Fruit fly (Drosophila melanogaster) whole organism, embryonic: ENCODE results near the gene CG32354.
A peak's percentile ranks its signal among the peaks of the same experiment; 100 is the strongest.

Source experiments
- Atf3 ChIP-seq: fragments of 200-800 bp; sonication (Bioruptor generic); optimal IDR thresholded peaks from 3 replicates; lab custom pipeline; 2016; ENCODE audit warnings: missing biosample characterization, missing genetic modification characterization
- Blimp-1 ChIP-seq: fragments of 200-800 bp; sonication (Bioruptor generic); optimal IDR thresholded peaks from 3 replicates; lab custom pipeline; 2018; ENCODE audit warnings: missing biosample characterization, missing genetic modification characterization, mild to moderate bottlenecking, moderate library complexity, missing genetic modification reagents
- Bteb2 ChIP-seq: fragments of 200-800 bp; sonication (Bioruptor generic); optimal IDR thresholded peaks from 2 replicates; lab custom pipeline; 2016; ENCODE audit warnings: missing biosample characterization, missing genetic modification characterization
- CG13424 ChIP-seq: fragments of 200-800 bp; sonication (Bioruptor generic); optimal IDR thresholded peaks from 2 replicates; lab custom pipeline; 2019; ENCODE audit warnings: missing biosample characterization, mild to moderate bottlenecking, missing genetic modification characterization, moderate library complexity
- CG14965 ChIP-seq: fragments of 200-800 bp; sonication (Bioruptor generic); optimal IDR thresholded peaks from 2 replicates; lab custom pipeline; 2016; ENCODE audit warnings: missing biosample characterization, missing genetic modification characterization, borderline replicate concordance
- CG1529 ChIP-seq: fragments of 200-800 bp; sonication (Bioruptor generic); optimal IDR thresholded peaks from 3 replicates; lab custom pipeline; 2018; ENCODE audit warnings: missing biosample characterization, missing genetic modification characterization
- CG15601 ChIP-seq: fragments of 200-800 bp; sonication (Bioruptor generic); optimal IDR thresholded peaks from 3 replicates; lab custom pipeline; 2019; ENCODE audit warnings: missing biosample characterization, mild to moderate bottlenecking, missing genetic modification characterization, moderate library complexity
- CG30403 ChIP-seq: fragments of 200-800 bp; sonication (Bioruptor generic); optimal IDR thresholded peaks from 3 replicates; lab custom pipeline; 2016; ENCODE audit warnings: missing biosample characterization, missing genetic modification characterization
- CG4730 ChIP-seq: fragments of 200-800 bp; sonication (Bioruptor generic); IDR thresholded peaks from 2 replicates; pipeline ENCODE4 v1.3.6; 2022; ENCODE audit warnings: missing biosample characterization, missing genetic modification characterization
- CG6272 ChIP-seq: fragments of 200-800 bp; sonication (Bioruptor generic); IDR thresholded peaks from 2 replicates; pipeline ENCODE4 v1.3.6; 2022; ENCODE audit warnings: missing biosample characterization, missing genetic modification characterization
- CG6765 ChIP-seq: fragments of 200-800 bp; sonication (Bioruptor generic); optimal IDR thresholded peaks from 3 replicates; lab custom pipeline; 2017; ENCODE audit warnings: missing biosample characterization, mild to moderate bottlenecking, missing genetic modification characterization
- CG8089 ChIP-seq: fragments of 200-800 bp; sonication (Bioruptor generic); optimal IDR thresholded peaks from 3 replicates; lab custom pipeline; 2016; ENCODE audit warnings: missing biosample characterization, missing genetic modification characterization
- CG8281 ChIP-seq: fragments of 200-800 bp; sonication (Bioruptor generic); optimal IDR thresholded peaks from 2 replicates; lab custom pipeline; 2018; ENCODE audit warnings: missing biosample characterization, mild to moderate bottlenecking, missing genetic modification characterization, moderate library complexity
- CG8290 ChIP-seq, 3 experiments: fragments of 200-800 bp; sonication (Bioruptor generic); optimal IDR thresholded peaks; 2 replicates each; lab custom pipeline; 2016 to 2019; ENCODE audit warnings: missing biosample characterization in 3 of 3, missing genetic modification characterization in 3 of 3, mild to moderate bottlenecking in 2 of 3, moderate library complexity in 1 of 3
- CG9932 ChIP-seq: fragments of 200-800 bp; sonication (Bioruptor generic); IDR thresholded peaks from 2 replicates; pipeline ENCODE4 v1.3.6; 2022; ENCODE audit warnings: missing biosample characterization, missing genetic modification characterization
- Camta ChIP-seq: fragments of 200-800 bp; sonication (Bioruptor generic); optimal IDR thresholded peaks from 2 replicates; lab custom pipeline; 2016; ENCODE audit warnings: missing biosample characterization, missing genetic modification characterization
- Doc3 ChIP-seq: fragments of 200-800 bp; sonication (Bioruptor generic); IDR thresholded peaks from 3 replicates; pipeline ENCODE4 v1.3.6; 2022; ENCODE audit warnings: missing biosample characterization, missing genetic modification characterization; ENCODE audit not compliant: partially characterized antibody
- Ets65A ChIP-seq: fragments of 200-800 bp; sonication (Bioruptor generic); peaks from one replicate; lab custom pipeline; 2016; ENCODE audit warnings: missing biosample characterization, missing genetic modification characterization
- Gsc ChIP-seq: fragments of 200-800 bp; sonication (Bioruptor generic); IDR thresholded peaks from 2 replicates; pipeline ENCODE4 v1.3.6; 2022; ENCODE audit warnings: missing biosample characterization, missing genetic modification characterization
- HHEX ChIP-seq: fragments of 200-800 bp; sonication (Bioruptor generic); optimal IDR thresholded peaks from 3 replicates; lab custom pipeline; 2017; ENCODE audit warnings: missing biosample characterization, mild to moderate bottlenecking, missing genetic modification characterization, missing genetic modification reagents
- HLH54F ChIP-seq: fragments of 200-800 bp; sonication (Bioruptor generic); optimal IDR thresholded peaks from 3 replicates; lab custom pipeline; 2016; ENCODE audit warnings: missing biosample characterization, missing genetic modification characterization
- Hey ChIP-seq: fragments of 200-800 bp; sonication (Bioruptor generic); optimal IDR thresholded peaks from 3 replicates; lab custom pipeline; 2018; ENCODE audit warnings: missing biosample characterization, mild to moderate bottlenecking, missing genetic modification characterization
- Hr3 ChIP-seq: fragments of 200-800 bp; sonication (Bioruptor generic); optimal IDR thresholded peaks from 3 replicates; lab custom pipeline; 2016; ENCODE audit warnings: missing biosample characterization, missing genetic modification characterization
- Lpt ChIP-seq: fragments of >200 bp; optimal IDR thresholded peaks from 2 replicates; lab custom pipeline; 2018; ENCODE audit warnings: missing biosample characterization, missing genetic modification characterization
- Mad ChIP-seq: fragments of 200-800 bp; sonication (Bioruptor generic); optimal IDR thresholded peaks from 2 replicates; lab custom pipeline; 2016; ENCODE audit warnings: missing biosample characterization, missing genetic modification characterization
- NFAT ChIP-seq: fragments of 200-800 bp; sonication (Bioruptor generic); IDR thresholded peaks from 2 replicates; pipeline ENCODE4 v1.3.6; 2022; ENCODE audit warnings: missing biosample characterization, missing genetic modification characterization
- Nf-YB ChIP-seq: fragments of 200-800 bp; sonication (Bioruptor generic); optimal IDR thresholded peaks from 3 replicates; lab custom pipeline; 2019; ENCODE audit warnings: missing biosample characterization, mild to moderate bottlenecking, missing genetic modification characterization, moderate library complexity
- Ssrp ChIP-seq: fragments of 200-800 bp; sonication (Bioruptor generic); optimal IDR thresholded peaks from 2 replicates; lab custom pipeline; 2018; ENCODE audit warnings: missing biosample characterization, mild to moderate bottlenecking, missing genetic modification characterization, moderate library complexity
- Usf ChIP-seq: fragments of 200-800 bp; sonication (Bioruptor generic); optimal IDR thresholded peaks from 2 replicates; lab custom pipeline; 2017; ENCODE audit warnings: missing genotype, missing biosample characterization, missing genetic modification characterization
- ac ChIP-seq: fragments of 200-800 bp; sonication (Bioruptor generic); optimal IDR thresholded peaks from 3 replicates; lab custom pipeline; 2017; ENCODE audit warnings: missing biosample characterization, mild to moderate bottlenecking, missing genetic modification characterization
- az2 ChIP-seq: fragments of 200-800 bp; sonication (Bioruptor generic); optimal IDR thresholded peaks from 3 replicates; lab custom pipeline; 2016; ENCODE audit warnings: missing biosample characterization, missing genetic modification characterization
- br ChIP-seq: fragments of >200 bp; optimal IDR thresholded peaks from 2 replicates; lab custom pipeline; 2017
- corto ChIP-seq: fragments of 200-800 bp; sonication (Bioruptor generic); optimal IDR thresholded peaks from 2 replicates; lab custom pipeline; 2016; ENCODE audit warnings: missing biosample characterization, mild to moderate bottlenecking, missing genetic modification characterization, moderate library complexity
- dmrt99B ChIP-seq: fragments of 200-800 bp; sonication (Bioruptor generic); optimal IDR thresholded peaks from 2 replicates; lab custom pipeline; 2018; ENCODE audit warnings: missing biosample characterization, mild to moderate bottlenecking, missing genetic modification characterization, moderate library complexity
- en ChIP-seq: fragments of 200-800 bp; sonication (Bioruptor generic); optimal IDR thresholded peaks from 2 replicates; lab custom pipeline; 2016; ENCODE audit warnings: missing biosample characterization, missing genetic modification characterization
- fu2 ChIP-seq: fragments of 200-800 bp; sonication (Bioruptor generic); optimal IDR thresholded peaks from 2 replicates; lab custom pipeline; 2016; ENCODE audit warnings: missing biosample characterization, missing genetic modification characterization
- grn ChIP-seq: fragments of 200-800 bp; sonication (Bioruptor generic); optimal IDR thresholded peaks from 3 replicates; lab custom pipeline; 2017; ENCODE audit warnings: missing biosample characterization, missing genetic modification characterization
- gro ChIP-seq: fragments of 200-800 bp; sonication (Bioruptor generic); optimal IDR thresholded peaks from 2 replicates; lab custom pipeline; 2016; ENCODE audit warnings: missing biosample characterization, missing genetic modification characterization
- her ChIP-seq: fragments of 200-800 bp; sonication (Bioruptor generic); optimal IDR thresholded peaks from 2 replicates; lab custom pipeline; 2016; ENCODE audit warnings: missing biosample characterization, missing genetic modification characterization
- kay ChIP-seq: fragments of 200-800 bp; sonication (Bioruptor generic); optimal IDR thresholded peaks from 2 replicates; lab custom pipeline; 2016; ENCODE audit warnings: missing biosample characterization, missing genetic modification characterization
- lab ChIP-seq: fragments of 200-800 bp; sonication (Bioruptor generic); optimal IDR thresholded peaks from 3 replicates; lab custom pipeline; 2017; ENCODE audit warnings: missing biosample characterization, missing genetic modification characterization, mild to moderate bottlenecking, moderate library complexity, missing genetic modification reagents
- lmd ChIP-seq: fragments of 200-800 bp; sonication (Bioruptor generic); IDR thresholded peaks from 2 replicates; pipeline ENCODE4 v1.3.6; 2022; ENCODE audit warnings: missing biosample characterization, missing genetic modification characterization
- lola ChIP-seq, 3 experiments: fragments of >200 bp in 2 of 3; fragments of 200-800 bp in 1 of 3; sonication (Bioruptor generic) in 1 of 3; optimal IDR thresholded peaks; 2 replicates each; lab custom pipeline; 2017 to 2019; ENCODE audit warnings: missing biosample characterization in 3 of 3, missing genetic modification characterization in 3 of 3, mild to moderate bottlenecking in 1 of 3, moderate library complexity in 1 of 3
- mld ChIP-seq: fragments of 200-800 bp; sonication (Bioruptor generic); IDR thresholded peaks from 3 replicates; pipeline ENCODE4 v1.3.6; 2022; ENCODE audit warnings: missing biosample characterization, missing genetic modification characterization; ENCODE audit not compliant: partially characterized antibody
- repo ChIP-seq: fragments of 200-800 bp; sonication (Bioruptor generic); optimal IDR thresholded peaks from 2 replicates; lab custom pipeline; 2016; ENCODE audit warnings: missing biosample characterization, missing genetic modification characterization
- scrt ChIP-seq: fragments of 200-800 bp; sonication (Bioruptor generic); optimal IDR thresholded peaks from 2 replicates; lab custom pipeline; 2018; ENCODE audit warnings: missing biosample characterization, mild to moderate bottlenecking, missing genetic modification characterization, moderate library complexity
- sima ChIP-seq: fragments of 200-800 bp; sonication (Bioruptor generic); optimal IDR thresholded peaks from 2 replicates; lab custom pipeline; 2016; ENCODE audit warnings: missing biosample characterization, missing genetic modification characterization
- stwl ChIP-seq: fragments of 200-800 bp; sonication (Bioruptor generic); optimal IDR thresholded peaks from 3 replicates; lab custom pipeline; 2018; ENCODE audit warnings: missing biosample characterization, mild to moderate bottlenecking, missing genetic modification characterization, moderate library complexity
- zfh1 ChIP-seq: fragments of 200-800 bp; sonication (Bioruptor generic); IDR thresholded peaks from 3 replicates; pipeline ENCODE4 v1.3.6; 2022; ENCODE audit warnings: missing biosample characterization, missing genetic modification characterization
- zfh2 ChIP-seq: fragments of 200-800 bp; sonication (Bioruptor generic); optimal IDR thresholded peaks from 2 replicates; lab custom pipeline; 2016; ENCODE audit warnings: missing biosample characterization, missing genetic modification characterization

CG32354 gene

DNA sequence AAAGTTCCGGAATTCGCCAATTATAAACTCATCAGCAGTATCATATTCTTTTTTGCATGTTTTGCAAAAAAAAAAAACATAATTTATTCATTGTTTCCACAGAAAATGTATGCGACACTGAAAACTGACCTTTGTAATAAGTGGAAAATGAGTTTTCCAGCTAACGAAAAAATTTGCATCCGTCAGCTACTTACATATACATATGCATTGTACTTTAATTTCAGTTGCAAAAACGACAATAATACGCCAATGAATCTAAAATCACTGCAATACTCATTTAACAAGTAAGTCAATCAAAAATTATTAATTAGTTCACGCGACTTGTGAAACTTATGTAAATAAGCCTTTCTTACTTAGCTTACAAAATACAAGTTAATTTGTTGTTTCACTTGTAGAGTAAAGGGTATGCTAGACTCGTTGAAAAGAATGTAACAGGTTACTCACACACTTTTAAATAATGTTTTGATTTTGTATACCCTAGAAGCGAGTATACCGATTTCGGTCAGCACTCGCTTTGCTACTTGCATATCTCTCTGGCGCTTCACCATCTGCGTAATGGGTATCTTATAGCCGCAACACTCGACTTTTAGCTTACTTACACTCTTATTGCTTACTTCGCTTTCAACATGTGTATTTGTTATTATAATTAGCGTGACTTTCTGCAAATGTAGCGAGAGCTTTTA is 23.1 kb downstream of the CG32354 start (continued):
- TF ChIP-seq sima (no peak), Usf (GFP tag; lab: Kevin White, UChicago) (no peak), ac (GFP tag; lab: Kevin White, UChicago) (no peak), lmd (peak; percentile 32; the same call in 1 of the 2 replicates), Ssrp (peak; percentile 38), NFAT (GFP tag; lab: Robert Waterston, UW) (no peak), dmrt99B (tag; lab: Kevin White, UChicago) (no peak), gro (GFP tag; lab: Kevin White, UChicago) (no peak), CG4730 (GFP tag; lab: Robert Waterston, UW) (no peak), Gsc (GFP tag; lab: Robert Waterston, UW) (no peak), CG6272 (GFP tag; lab: Robert Waterston, UW) (peak; percentile 31; the same call in 1 of the 2 replicates), en (GFP tag; lab: Kevin White, UChicago) (peak; percentile 13), Camta (GFP tag; lab: Kevin White, UChicago) (peak; percentile 22), CG9932 (GFP tag; lab: Robert Waterston, UW) (no peak), CG14965 (GFP tag; lab: Kevin White, UChicago) (no peak), fu2 (GFP tag; lab: Kevin White, UChicago) (no peak), repo (GFP tag; lab: Kevin White, UChicago) (no peak), CG1529 (no peak), HHEX (no peak), mld (GFP tag; lab: Robert Waterston, UW) (no peak), Atf3 (GFP tag; lab: Kevin White, UChicago) (no peak), CG13424 (tag; lab: Kevin White, UChicago) (no peak), br (lab: Kevin White, UChicago) (no peak), az2 (GFP tag; lab: Kevin White, UChicago) (peak; percentile 33), corto (GFP tag; lab: Kevin White, UChicago) (no peak), Hey (tag; lab: Kevin White, UChicago) (no peak), lab (GFP tag; lab: Kevin White, UChicago) (no peak), Bteb2 (no peak), HLH54F (GFP tag; lab: Kevin White, UChicago) (no peak), Blimp-1 (GFP tag; lab: Kevin White, UChicago) (no peak), CG30403 (peak; percentile 34), Doc3 (GFP tag; lab: Robert Waterston, UW) (no peak), scrt (no peak), stwl (tag; lab: Kevin White, UChicago) (no peak), Lpt (no peak), CG15601 (tag; lab: Kevin White, UChicago) (no peak), zfh1 (GFP tag; lab: Robert Waterston, UW) (no peak), Hr3 (GFP tag; lab: Kevin White, UChicago) (peak; percentile 14), CG6765 (GFP tag; lab: Kevin White, UChicago) (no peak), zfh2 (GFP tag; lab: Kevin White, UChicago) (peak; percentile 29), Mad (GFP tag; lab: Kevin White, UChicago) (peak; percentile 30), CG8089 (GFP tag; lab: Kevin White, UChicago) (no peak), her (no peak), CG8290 (GFP tag; optimal IDR thresholded peaks at IDR 0.05; lab: Kevin White, UChicago) (no peak), CG8290 (tag; optimal IDR thresholded peaks at IDR 0.05; lab: Kevin White, UChicago) (no peak), lola (GFP tag; optimal IDR thresholded peaks at IDR 0.05; lab: Kevin White, UChicago) (no peak), Nf-YB (no peak), grn (GFP tag; lab: Kevin White, UChicago) (no peak), Ets65A (no peak), CG8281 (tag; lab: Kevin White, UChicago) (no peak), kay (GFP tag; lab: Kevin White, UChicago) (no peak)
